Worm (Caenorhabditis elegans) whole organism, L3 larva: ENCODE data around the gene D1025.1.

ENCODE experiments used
- R02D3.7 ChIP-seq: fragments of 150-350 bp; optimal IDR thresholded peaks from 2 replicates; lab custom pipeline; 2014; ENCODE audit warnings: missing biosample characterization, missing genetic modification characterization
- ZK546.5 ChIP-seq: sonication (generic microtip); optimal IDR thresholded peaks from 2 replicates; lab custom pipeline; 2017; ENCODE audit warnings: missing biosample characterization, missing genetic modification characterization
- aly-2 ChIP-seq: fragments of 150-350 bp; optimal IDR thresholded peaks from 2 replicates; lab custom pipeline; 2014; ENCODE audit warnings: missing biosample characterization, missing genetic modification characterization
- ama-1 ChIP-seq: fragments of 150-350 bp; optimal IDR thresholded peaks from 2 replicates; lab custom pipeline; 2018
- ceh-16 ChIP-seq: sonication (generic microtip); optimal IDR thresholded peaks from 2 replicates; lab custom pipeline; 2017; ENCODE audit warnings: missing biosample characterization, missing genetic modification characterization
- ceh-28 ChIP-seq: fragments of 150-350 bp; optimal IDR thresholded peaks from 2 replicates; lab custom pipeline; 2014; ENCODE audit warnings: missing biosample characterization, missing genetic modification reagents, missing genetic modification characterization
- ceh-82 ChIP-seq: fragments of 150-350 bp; optimal IDR thresholded peaks from 2 replicates; lab custom pipeline; 2014; ENCODE audit warnings: missing biosample characterization, missing genetic modification characterization
- ceh-9 ChIP-seq: sonication (generic microtip); optimal IDR thresholded peaks from 2 replicates; lab custom pipeline; 2018; ENCODE audit warnings: missing biosample characterization, missing genetic modification characterization
- daf-12 ChIP-seq: fragments of 150-350 bp; optimal IDR thresholded peaks from 2 replicates; lab custom pipeline; 2014; ENCODE audit warnings: missing biosample characterization, missing genetic modification reagents, missing genetic modification characterization
- egl-27 ChIP-seq: sonication (generic microtip); optimal IDR thresholded peaks from 4 replicates; lab custom pipeline; 2017; ENCODE audit warnings: missing biosample characterization, missing genetic modification reagents, missing genetic modification characterization
- egl-5 ChIP-seq: fragments of 150-350 bp; optimal IDR thresholded peaks from 2 replicates; lab custom pipeline; 2017; ENCODE audit warnings: missing biosample characterization, missing genetic modification reagents, missing genetic modification characterization, inconsistent platforms
- elt-1 ChIP-seq: fragments of 150-350 bp; optimal IDR thresholded peaks from 2 replicates; lab custom pipeline; 2014; ENCODE audit warnings: missing biosample characterization, missing genetic modification characterization
- elt-2 ChIP-seq: sonication (generic microtip); optimal IDR thresholded peaks from 2 replicates; lab custom pipeline; 2016; ENCODE audit warnings: missing genetic modification reagents, mild to moderate bottlenecking, missing genetic modification characterization, missing compliant biosample characterization
- elt-3 ChIP-seq, 3 experiments: fragments of 150-350 bp in 1 of 3; sonication (generic microtip) in 2 of 3; optimal IDR thresholded peaks; 2 replicates in 2 of 3; 4 replicates in 1 of 3; lab custom pipeline; 2014 to 2017; ENCODE audit warnings: missing biosample characterization in 3 of 3, missing genetic modification characterization in 3 of 3
- eor-1 ChIP-seq, 2 experiments: fragments of 150-350 bp; optimal IDR thresholded peaks; 2 replicates each; lab custom pipeline; 2014 to 2018; ENCODE audit warnings: missing biosample characterization in 2 of 2, missing genetic modification characterization in 2 of 2
- fkh-10 ChIP-seq: sonication (generic microtip); optimal IDR thresholded peaks from 2 replicates; lab custom pipeline; 2017; ENCODE audit warnings: missing biosample characterization, missing genetic modification reagents, missing genetic modification characterization
- fkh-2 ChIP-seq: fragments of 150-350 bp; optimal IDR thresholded peaks from 2 replicates; lab custom pipeline; 2014; ENCODE audit warnings: missing biosample characterization, missing genetic modification reagents, missing genetic modification characterization
- hmg-11 ChIP-seq: sonication (generic microtip); optimal IDR thresholded peaks from 2 replicates; lab custom pipeline; 2016; ENCODE audit warnings: missing genetic modification characterization, missing compliant biosample characterization
- jun-1 ChIP-seq: fragments of 150-350 bp; optimal IDR thresholded peaks from 2 replicates; lab custom pipeline; 2014; ENCODE audit warnings: missing biosample characterization, missing genetic modification reagents, missing genetic modification characterization
- lin-15B ChIP-seq: fragments of 150-350 bp; optimal IDR thresholded peaks from 2 replicates; lab custom pipeline; 2014; ENCODE audit warnings: missing biosample characterization, missing genetic modification characterization
- lin-39 ChIP-seq: fragments of 150-350 bp; optimal IDR thresholded peaks from 2 replicates; lab custom pipeline; 2018; ENCODE audit warnings: missing biosample characterization, missing genetic modification reagents, missing genetic modification characterization
- lsy-12 ChIP-seq: sonication (generic microtip); optimal IDR thresholded peaks from 2 replicates; lab custom pipeline; 2016; ENCODE audit warnings: mild to moderate bottlenecking, missing genetic modification characterization, missing compliant biosample characterization
- mml-1 ChIP-seq: fragments of 150-350 bp; sonication (generic microtip); optimal IDR thresholded peaks from 3 replicates; lab custom pipeline; 2014; ENCODE audit warnings: missing biosample characterization, missing genetic modification characterization
- nfya-1 ChIP-seq: sonication (generic microtip); optimal IDR thresholded peaks from 2 replicates; lab custom pipeline; 2017; ENCODE audit warnings: missing genetic modification characterization, mild to moderate bottlenecking, missing compliant biosample characterization, antibody characterized with exemption, moderate library complexity; ENCODE audit not compliant: insufficient read depth
- nhr-11 ChIP-seq: fragments of 150-350 bp; optimal IDR thresholded peaks from 2 replicates; lab custom pipeline; 2014; ENCODE audit warnings: missing biosample characterization, missing genetic modification characterization
- nhr-12 ChIP-seq: fragments of 150-350 bp; optimal IDR thresholded peaks from 2 replicates; lab custom pipeline; 2014; ENCODE audit warnings: missing biosample characterization, missing genetic modification characterization
- nhr-23 ChIP-seq: fragments of 150-350 bp; optimal IDR thresholded peaks from 2 replicates; lab custom pipeline; 2014; ENCODE audit warnings: missing biosample characterization, missing genetic modification reagents, missing genetic modification characterization
- nhr-25 ChIP-seq: sonication (generic microtip); optimal IDR thresholded peaks from 2 replicates; lab custom pipeline; 2017; ENCODE audit warnings: missing biosample characterization, missing genetic modification characterization
- nhr-28 ChIP-seq: fragments of 150-350 bp; optimal IDR thresholded peaks from 2 replicates; lab custom pipeline; 2014; ENCODE audit warnings: missing biosample characterization, missing genetic modification characterization
- nhr-43 ChIP-seq: sonication (generic microtip); optimal IDR thresholded peaks from 2 replicates; lab custom pipeline; 2016; ENCODE audit warnings: mild to moderate bottlenecking, missing genetic modification characterization, missing compliant biosample characterization; ENCODE audit not compliant: poor library complexity, severe bottlenecking
- nhr-67 ChIP-seq: fragments of 150-350 bp; optimal IDR thresholded peaks from 2 replicates; lab custom pipeline; 2014; ENCODE audit warnings: missing biosample characterization, missing genetic modification characterization
- nhr-76 ChIP-seq: fragments of 150-350 bp; sonication (generic microtip); optimal IDR thresholded peaks from 5 replicates; lab custom pipeline; 2014; ENCODE audit warnings: missing biosample characterization, missing genetic modification characterization
- nhr-77 ChIP-seq: fragments of 150-350 bp; optimal IDR thresholded peaks from 2 replicates; lab custom pipeline; 2014; ENCODE audit warnings: missing biosample characterization, missing genetic modification characterization
- pqm-1 ChIP-seq: fragments of 150-350 bp; optimal IDR thresholded peaks from 2 replicates; lab custom pipeline; 2017; ENCODE audit warnings: missing biosample characterization, missing genetic modification characterization, inconsistent platforms
- sea-2 ChIP-seq: fragments of 150-350 bp; sonication (generic microtip); optimal IDR thresholded peaks from 4 replicates; lab custom pipeline; 2014; ENCODE audit warnings: missing biosample characterization, missing genetic modification reagents, missing genetic modification characterization
- skn-1 ChIP-seq: fragments of 150-350 bp; optimal IDR thresholded peaks from 2 replicates; lab custom pipeline; 2014; ENCODE audit warnings: missing biosample characterization, missing genetic modification characterization
- snpc-4 ChIP-seq: fragments of 150-350 bp; optimal IDR thresholded peaks from 2 replicates; lab custom pipeline; 2014; ENCODE audit warnings: missing biosample characterization, missing genetic modification characterization
- unc-39 ChIP-seq: sonication (generic microtip); optimal IDR thresholded peaks from 4 replicates; lab custom pipeline; 2017; ENCODE audit warnings: missing biosample characterization, missing genetic modification characterization
- unc-62 ChIP-seq: fragments of 150-350 bp; sonication (generic microtip); optimal IDR thresholded peaks from 4 replicates; lab custom pipeline; 2014; ENCODE audit warnings: missing biosample characterization, missing genetic modification reagents, missing genetic modification characterization
- zag-1 ChIP-seq: fragments of 150-350 bp; optimal IDR thresholded peaks from 2 replicates; lab custom pipeline; 2014; ENCODE audit warnings: missing biosample characterization, missing genetic modification characterization
- ztf-11 ChIP-seq: fragments of 150-350 bp; optimal IDR thresholded peaks from 2 replicates; lab custom pipeline; 2014; ENCODE audit warnings: missing biosample characterization, missing genetic modification characterization

Gene D1025.1

ce11 chrX:14508823-14509259 is 11.7 kb upstream of the D1025.1 start:
- TF ChIP-seq R02D3.7 (tag; lab: Kevin White, UChicago) (no peak), unc-62 (peak; percentile 91), nhr-28 (no peak), egl-5 (tag; lab: Kevin White, UChicago) (peak; percentile 34), elt-3 (tag; optimal IDR thresholded peaks at IDR 0.05; lab: Kevin White, UChicago) (peak; percentile 45 to 69 (median 60)), ceh-28 (tag; lab: Kevin White, UChicago) (peak; percentile 62), elt-1 (tag; lab: Kevin White, UChicago) (peak; percentile 89), egl-27 (tag; lab: Kevin White, UChicago) (peak; percentile 15), nhr-77 (tag; lab: Kevin White, UChicago) (no peak), nhr-76 (tag; lab: Kevin White, UChicago) (no peak), unc-39 (no peak), nhr-23 (tag; lab: Kevin White, UChicago) (peak; percentile 90), ceh-82 (tag; lab: Kevin White, UChicago) (no peak), ceh-9 (tag; lab: Kevin White, UChicago) (no peak), nhr-43 (peak; percentile 61), lin-15B (tag; lab: Kevin White, UChicago) (peak; percentile 12), lin-39 (peak; percentile 58), ZK546.5 (tag; lab: Kevin White, UChicago) (no peak), ama-1 (lab: Kevin White, UChicago) (no peak), nfya-1 (tag; lab: Kevin White, UChicago) (peak; percentile 45), nhr-12 (tag; lab: Kevin White, UChicago) (no peak), nhr-25 (peak; percentile 82), aly-2 (no peak), nhr-11 (tag; lab: Kevin White, UChicago) (peak; percentile 59), nhr-67 (no peak), elt-2 (peak; percentile 13), sea-2 (no peak), eor-1 (tag; optimal IDR thresholded peaks at IDR 0.05; lab: Kevin White, UChicago) (no peak), skn-1 (tag; lab: Kevin White, UChicago) (no peak), fkh-2 (tag; lab: Kevin White, UChicago) (no peak), hmg-11 (tag; lab: Kevin White, UChicago) (no peak)

- no peak for TF ChIP-seq elt-1 (tag; lab: Kevin White, UChicago)
- TF ChIP-seq lin-39: no peak
- TF ChIP-seq ceh-16: no peak
- TF ChIP-seq nhr-28: no peak
- TF ChIP-seq skn-1 (tag; lab: Kevin White, UChicago): no peak
- TF ChIP-seq eor-1 (tag; optimal IDR thresholded peaks at IDR 0.05; lab: Kevin White, UChicago): no peak
- TF ChIP-seq elt-2: no peak
- no peak for TF ChIP-seq elt-3 (tag; optimal IDR thresholded peaks at IDR 0.05; lab: Kevin White, UChicago)
- no peak for TF ChIP-seq nhr-43
- no peak for TF ChIP-seq pqm-1 (tag; lab: Kevin White, UChicago)
- no peak for TF ChIP-seq fkh-10 (GFP tag; lab: Kevin White, UChicago)
- TF ChIP-seq egl-27 (tag; lab: Kevin White, UChicago): no peak
- no peak for TF ChIP-seq nhr-11 (tag; lab: Kevin White, UChicago)
- no peak for TF ChIP-seq lsy-12 (tag; lab: Kevin White, UChicago)
- no peak for TF ChIP-seq ztf-11
- TF ChIP-seq nhr-77 (tag; lab: Kevin White, UChicago): no peak
- no peak for TF ChIP-seq mml-1 (tag; lab: Kevin White, UChicago)
- TF ChIP-seq egl-5 (tag; lab: Kevin White, UChicago): no peak
- TF ChIP-seq lin-15B (tag; lab: Kevin White, UChicago): no peak
- TF ChIP-seq daf-12 (tag; lab: Kevin White, UChicago): no peak
These were observed 10.2 kb upstream of the D1025.1 start for ce11 chrX:14510358-14510757.

- no peak for TF ChIP-seq jun-1 (tag; lab: Kevin White, UChicago)
- no peak for TF ChIP-seq snpc-4 (tag; lab: Kevin White, UChicago)
- TF ChIP-seq nhr-12 (tag; lab: Kevin White, UChicago): no peak
- TF ChIP-seq zag-1 (tag; lab: Kevin White, UChicago): no peak
- TF ChIP-seq unc-62: no peak
- no peak for TF ChIP-seq egl-27 (tag; lab: Kevin White, UChicago)
These were observed 7.7 kb upstream of the D1025.1 start, which contains the start of gene fbxa-141 for ce11 chrX:14512817-14513216. TSS of gene fbxa-141 (minus strand) at chrX:14512917.
